Fruit fly (Drosophila melanogaster) whole organism, embryonic: ENCODE data around the gene CG7985.

Experiments used
- CG10209 ChIP-seq: fragments of 200-800 bp; sonication (Bioruptor generic); optimal IDR thresholded peaks from 3 replicates; lab custom pipeline; 2017; ENCODE audit warnings: missing biosample characterization, mild to moderate bottlenecking, missing genetic modification characterization, missing genetic modification reagents
- CG10321 ChIP-seq: fragments of 200-800 bp; sonication (Bioruptor generic); IDR thresholded peaks from 2 replicates; pipeline ENCODE4 v1.3.6; 2022; ENCODE audit warnings: missing biosample characterization, missing genetic modification characterization
- CG10462 ChIP-seq: fragments of 200-800 bp; sonication (Bioruptor generic); optimal IDR thresholded peaks from 2 replicates; lab custom pipeline; 2016; ENCODE audit warnings: missing biosample characterization, missing genetic modification characterization
- CG11695 ChIP-seq: fragments of 200-800 bp; sonication (Bioruptor generic); IDR thresholded peaks from 3 replicates; pipeline ENCODE4 v1.3.6; 2022; ENCODE audit warnings: missing biosample characterization, missing genetic modification characterization
- CG11696 ChIP-seq: fragments of 200-800 bp; sonication (Bioruptor generic); IDR thresholded peaks from 2 replicates; pipeline ENCODE4 v1.3.6; 2022; ENCODE audit warnings: missing biosample characterization, missing genetic modification characterization
- CG12071 ChIP-seq: fragments of 200-800 bp; sonication (Bioruptor generic); optimal IDR thresholded peaks from 3 replicates; lab custom pipeline; 2018; ENCODE audit warnings: missing biosample characterization, mild to moderate bottlenecking, missing genetic modification characterization
- CG13424 ChIP-seq: fragments of 200-800 bp; sonication (Bioruptor generic); optimal IDR thresholded peaks from 2 replicates; lab custom pipeline; 2019; ENCODE audit warnings: missing biosample characterization, mild to moderate bottlenecking, missing genetic modification characterization, moderate library complexity
- CG15601 ChIP-seq: fragments of 200-800 bp; sonication (Bioruptor generic); optimal IDR thresholded peaks from 3 replicates; lab custom pipeline; 2019; ENCODE audit warnings: missing biosample characterization, mild to moderate bottlenecking, missing genetic modification characterization, moderate library complexity
- CG17328 ChIP-seq: fragments of 200-800 bp; sonication (Bioruptor generic); IDR thresholded peaks from 2 replicates; pipeline ENCODE4 v1.3.6; 2022; ENCODE audit warnings: missing biosample characterization, missing genetic modification characterization
- CG17829 ChIP-seq: fragments of 200-800 bp; optimal IDR thresholded peaks from 2 replicates; lab custom pipeline; 2019; ENCODE audit warnings: missing biosample characterization, mild to moderate bottlenecking, missing genetic modification characterization, moderate library complexity
- CG18476 ChIP-seq: fragments of 200-800 bp; sonication (Bioruptor generic); optimal IDR thresholded peaks from 2 replicates; lab custom pipeline; 2016; ENCODE audit warnings: missing biosample characterization, mild to moderate bottlenecking, missing genetic modification characterization
- CG18764 ChIP-seq: fragments of 200-800 bp; sonication (Bioruptor generic); optimal IDR thresholded peaks from 3 replicates; lab custom pipeline; 2016; ENCODE audit warnings: missing biosample characterization, missing genetic modification characterization
- CG31365 ChIP-seq: fragments of 200-800 bp; sonication (Bioruptor generic); optimal IDR thresholded peaks from 2 replicates; lab custom pipeline; 2018; ENCODE audit warnings: missing biosample characterization, mild to moderate bottlenecking, missing genetic modification characterization
- CG3163 ChIP-seq: fragments of 200-800 bp; sonication (Bioruptor generic); optimal IDR thresholded peaks from 3 replicates; lab custom pipeline; 2016; ENCODE audit warnings: missing biosample characterization, missing genetic modification characterization
- CG32772 ChIP-seq: fragments of 200-800 bp; sonication (Bioruptor generic); IDR thresholded peaks from 2 replicates; pipeline ENCODE4 v1.3.6; 2022; ENCODE audit warnings: missing biosample characterization, missing genetic modification characterization
- CG33213 ChIP-seq: fragments of 200-800 bp; sonication (Bioruptor generic); optimal IDR thresholded peaks from 3 replicates; lab custom pipeline; 2016; ENCODE audit warnings: missing biosample characterization, missing genetic modification characterization
- CG3726 ChIP-seq: fragments of 200-800 bp; sonication (Bioruptor generic); IDR thresholded peaks from 3 replicates; pipeline ENCODE4, ENCODE4 v1.3.6; 2022; ENCODE audit warnings: missing biosample characterization, missing genetic modification characterization
- CG7556 ChIP-seq: fragments of 200-800 bp; sonication (Bioruptor generic); optimal IDR thresholded peaks from 2 replicates; lab custom pipeline; 2017; ENCODE audit warnings: missing biosample characterization, mild to moderate bottlenecking, missing genetic modification characterization
- CG8359 ChIP-seq: fragments of 200-800 bp; sonication (Bioruptor generic); optimal IDR thresholded peaks from 2 replicates; lab custom pipeline; 2017; ENCODE audit warnings: missing biosample characterization, mild to moderate bottlenecking, missing genetic modification characterization, borderline replicate concordance
- CG9215 ChIP-seq: fragments of 200-800 bp; sonication (Bioruptor generic); IDR thresholded peaks from 2 replicates; pipeline ENCODE4 v1.3.6; 2022; ENCODE audit warnings: missing biosample characterization, missing genetic modification characterization
- CG9727 ChIP-seq: fragments of 200-800 bp; sonication (Bioruptor generic); optimal IDR thresholded peaks from 3 replicates; lab custom pipeline; 2017; ENCODE audit warnings: missing biosample characterization, mild to moderate bottlenecking, missing genetic modification characterization
- CHES-1-like ChIP-seq: fragments of 200-800 bp; sonication (Bioruptor generic); optimal IDR thresholded peaks from 2 replicates; lab custom pipeline; 2016; ENCODE audit warnings: missing biosample characterization, missing genetic modification characterization
- Drgx ChIP-seq: fragments of 200-800 bp; sonication (Bioruptor generic); IDR thresholded peaks from 2 replicates; pipeline ENCODE4 v1.3.6; 2022; ENCODE audit warnings: missing biosample characterization, missing genetic modification characterization
- Elba2 ChIP-seq: fragments of 200-800 bp; sonication (Bioruptor generic); optimal IDR thresholded peaks from 3 replicates; lab custom pipeline; 2016; ENCODE audit warnings: missing biosample characterization, missing genetic modification characterization
- GATAe ChIP-seq: fragments of 200-800 bp; sonication (Bioruptor generic); conservative IDR thresholded peaks from 2 replicates; pipeline ENCODE4 v1.3.6; 2022; ENCODE audit warnings: missing biosample characterization, missing genetic modification characterization
- HLH3B ChIP-seq: fragments of 200-800 bp; sonication (Bioruptor generic); IDR thresholded peaks from 2 replicates; pipeline ENCODE4 v1.3.6; 2022; ENCODE audit warnings: missing biosample characterization, missing genetic modification characterization
- Hmx ChIP-seq: fragments of 200-800 bp; sonication (Bioruptor generic); optimal IDR thresholded peaks from 2 replicates; lab custom pipeline; 2016; ENCODE audit warnings: missing biosample characterization, missing genetic modification characterization
- Lhr ChIP-seq: fragments of 200-800 bp; sonication (Bioruptor generic); optimal IDR thresholded peaks from 3 replicates; lab custom pipeline; 2017; ENCODE audit warnings: mild to moderate bottlenecking, missing biosample characterization, missing genetic modification reagents, missing genetic modification characterization
- Meics ChIP-seq: fragments of 200-800 bp; sonication (Bioruptor generic); optimal IDR thresholded peaks from 2 replicates; lab custom pipeline; 2017; ENCODE audit warnings: missing biosample characterization, mild to moderate bottlenecking, missing genetic modification characterization
- Mes4 ChIP-seq: fragments of 200-800 bp; sonication (Bioruptor generic); optimal IDR thresholded peaks from 2 replicates; lab custom pipeline; 2016; ENCODE audit warnings: missing biosample characterization, missing genetic modification characterization
- NC2α ChIP-seq: fragments of 200-800 bp; sonication (Bioruptor generic); optimal IDR thresholded peaks from 2 replicates; lab custom pipeline; 2016; ENCODE audit warnings: missing biosample characterization, missing genetic modification characterization
- Nf-YA ChIP-seq: fragments of 200-800 bp; sonication (Bioruptor generic); IDR thresholded peaks from 2 replicates; pipeline ENCODE4 v1.3.6; 2022; ENCODE audit warnings: missing biosample characterization, missing genetic modification characterization
- Ssrp ChIP-seq: fragments of 200-800 bp; sonication (Bioruptor generic); optimal IDR thresholded peaks from 2 replicates; lab custom pipeline; 2018; ENCODE audit warnings: missing biosample characterization, mild to moderate bottlenecking, missing genetic modification characterization, moderate library complexity
- ac ChIP-seq: fragments of 200-800 bp; sonication (Bioruptor generic); optimal IDR thresholded peaks from 3 replicates; lab custom pipeline; 2017; ENCODE audit warnings: missing biosample characterization, mild to moderate bottlenecking, missing genetic modification characterization
- ap ChIP-seq: fragments of 200-800 bp; sonication (Bioruptor generic); IDR thresholded peaks from 2 replicates; pipeline ENCODE4 v1.3.6; 2022; ENCODE audit warnings: missing biosample characterization, missing genetic modification characterization
- br ChIP-seq: fragments of >200 bp; optimal IDR thresholded peaks from 2 replicates; lab custom pipeline; 2017
- chn ChIP-seq: fragments of 200-800 bp; sonication (Bioruptor generic); optimal IDR thresholded peaks from 2 replicates; lab custom pipeline; 2016; ENCODE audit warnings: missing biosample characterization, missing genetic modification characterization
- crc ChIP-seq: fragments of 200-800 bp; sonication (Bioruptor generic); optimal IDR thresholded peaks from 2 replicates; lab custom pipeline; 2016; ENCODE audit warnings: missing biosample characterization, missing genetic modification characterization
- dm ChIP-seq: fragments of 200-800 bp; sonication (Bioruptor generic); optimal IDR thresholded peaks from 3 replicates; lab custom pipeline; 2016; ENCODE audit warnings: missing biosample characterization, missing genetic modification characterization
- eyg ChIP-seq: fragments of 200-800 bp; sonication (Bioruptor generic); optimal IDR thresholded peaks from 3 replicates; lab custom pipeline; 2016; ENCODE audit warnings: missing biosample characterization, missing genetic modification characterization
- fd3F ChIP-seq: fragments of 200-800 bp; sonication (Bioruptor generic); optimal IDR thresholded peaks from 2 replicates; lab custom pipeline; 2018; ENCODE audit warnings: missing biosample characterization, mild to moderate bottlenecking, missing genetic modification characterization, moderate library complexity
- fd96Cb ChIP-seq: fragments of 200-800 bp; sonication (Bioruptor generic); optimal IDR thresholded peaks from 2 replicates; lab custom pipeline; 2018; ENCODE audit warnings: missing biosample characterization, mild to moderate bottlenecking, missing genetic modification characterization, moderate library complexity
- jigr1 ChIP-seq: fragments of 200-800 bp; sonication (Bioruptor generic); IDR thresholded peaks from 3 replicates; pipeline ENCODE4 v1.3.6; 2022; ENCODE audit warnings: missing biosample characterization, missing genetic modification characterization
- mam ChIP-seq: fragments of 200-800 bp; sonication (Bioruptor generic); optimal IDR thresholded peaks from 3 replicates; lab custom pipeline; 2016; ENCODE audit warnings: missing biosample characterization, missing genetic modification characterization
- mirr ChIP-seq: fragments of 200-800 bp; sonication (Bioruptor generic); optimal IDR thresholded peaks from 3 replicates; lab custom pipeline; 2018; ENCODE audit warnings: missing biosample characterization, mild to moderate bottlenecking, missing genetic modification characterization
- mld ChIP-seq: fragments of 200-800 bp; sonication (Bioruptor generic); IDR thresholded peaks from 3 replicates; pipeline ENCODE4 v1.3.6; 2022; ENCODE audit warnings: missing biosample characterization, missing genetic modification characterization; ENCODE audit not compliant: partially characterized antibody
- oc ChIP-seq: fragments of 200-800 bp; sonication (Bioruptor generic); optimal IDR thresholded peaks from 2 replicates; lab custom pipeline; 2018; ENCODE audit warnings: missing biosample characterization, mild to moderate bottlenecking, missing genetic modification characterization, moderate library complexity
- stwl ChIP-seq: fragments of 200-800 bp; sonication (Bioruptor generic); optimal IDR thresholded peaks from 3 replicates; lab custom pipeline; 2018; ENCODE audit warnings: missing biosample characterization, mild to moderate bottlenecking, missing genetic modification characterization, moderate library complexity
- tll ChIP-seq, 2 experiments: fragments of 200-800 bp in 1 of 2; fragments of >200 bp in 1 of 2; sonication (Bioruptor generic) in 1 of 2; optimal IDR thresholded peaks; 2 replicates each; lab custom pipeline; 2017 to 2019; ENCODE audit warnings: missing biosample characterization in 2 of 2, missing genetic modification characterization in 2 of 2, mild to moderate bottlenecking in 1 of 2, moderate library complexity in 1 of 2
- usp ChIP-seq: fragments of >200 bp; optimal IDR thresholded peaks from 2 replicates; lab custom pipeline; 2017; ENCODE audit warnings: missing biosample characterization, missing genetic modification characterization

Gene CG7985

dm6 chr3R:18167416-18168237 is 32.0 kb upstream of the CG7985 start, which contains the start of gene wrd (continued):
- no peak for TF ChIP-seq CG11696 (GFP tag; lab: Robert Waterston, UW)
- no peak for TF ChIP-seq GATAe (GFP tag; lab: Robert Waterston, UW)
- no peak for TF ChIP-seq Drgx
- TF ChIP-seq br (lab: Kevin White, UChicago) = no peak
- TF ChIP-seq mld (GFP tag; lab: Robert Waterston, UW) = no peak
- TF ChIP-seq tll (GFP tag; optimal IDR thresholded peaks at IDR 0.05; lab: Kevin White, UChicago) = no peak
- TF ChIP-seq oc = no peak
- TF ChIP-seq Elba2 (GFP tag; lab: Kevin White, UChicago) = no peak
- TF ChIP-seq Mes4 (GFP tag; lab: Kevin White, UChicago) = no peak
- TF ChIP-seq CG9215 (GFP tag; lab: Robert Waterston, UW) = no peak
- no peak for TF ChIP-seq CG18476 (GFP tag; lab: Kevin White, UChicago)
- no peak for TF ChIP-seq CG8359 (GFP tag; lab: Kevin White, UChicago)
- TF ChIP-seq crc (GFP tag; lab: Kevin White, UChicago) = no peak
- no peak for TF ChIP-seq CG3163 (GFP tag; lab: Kevin White, UChicago)
- no peak for TF ChIP-seq CG11695 (GFP tag; lab: Robert Waterston, UW)
- TF ChIP-seq ac (GFP tag; lab: Kevin White, UChicago) = no peak
- no peak for TF ChIP-seq NC2α (GFP tag; lab: Kevin White, UChicago)
- no peak for TF ChIP-seq Lhr (GFP tag; lab: Kevin White, UChicago)
- no peak for TF ChIP-seq CG32772 (GFP tag; lab: Robert Waterston, UW)
- TF ChIP-seq dm (GFP tag; lab: Kevin White, UChicago) = no peak
- TF ChIP-seq CG10209 (GFP tag; lab: Kevin White, UChicago) = no peak
- TF ChIP-seq CG3726 (GFP tag; lab: Robert Waterston, UW) = no peak
- peak; percentile 25 for TF ChIP-seq fd96Cb (tag; lab: Kevin White, UChicago)
- peak; percentile 15 for TF ChIP-seq stwl (tag; lab: Kevin White, UChicago)
- no peak for TF ChIP-seq CG31365 (tag; lab: Kevin White, UChicago)
- peak; percentile 25; the same call in 1 of the 2 replicates for TF ChIP-seq HLH3B (GFP tag; lab: Robert Waterston, UW)
- TF ChIP-seq CG17328 (GFP tag; lab: Robert Waterston, UW) = no peak
- TF ChIP-seq fd3F (GFP tag; lab: Kevin White, UChicago) = no peak
- TF ChIP-seq CG12071 = no peak
- no peak for TF ChIP-seq CG15601 (tag; lab: Kevin White, UChicago)
- TF ChIP-seq Ssrp (tag; lab: Kevin White, UChicago) = peak; percentile 32
- no peak for TF ChIP-seq CG33213
- no peak for TF ChIP-seq CG10321 (GFP tag; lab: Robert Waterston, UW)
- no peak for TF ChIP-seq Hmx (GFP tag; lab: Kevin White, UChicago)
- TF ChIP-seq CG17829 (tag; lab: Kevin White, UChicago) = peak; percentile 20
- TF ChIP-seq CG9727 (GFP tag; lab: Kevin White, UChicago) = peak; percentile 44
- no peak for TF ChIP-seq chn
- no peak for TF ChIP-seq mirr (GFP tag; lab: Kevin White, UChicago)
- no peak for TF ChIP-seq CHES-1-like (GFP tag; lab: Kevin White, UChicago)
- TF ChIP-seq CG13424 (tag; lab: Kevin White, UChicago) = peak; percentile 41
- no peak for TF ChIP-seq mam (GFP tag; lab: Kevin White, UChicago)
- peak; percentile 43 for TF ChIP-seq Meics (GFP tag; lab: Kevin White, UChicago)
- no peak for TF ChIP-seq CG18764
- TF ChIP-seq CG10462 = no peak
- TF ChIP-seq Nf-YA = no peak
- TF ChIP-seq usp (GFP tag; lab: Kevin White, UChicago) = no peak
- no peak for TF ChIP-seq jigr1
- no peak for TF ChIP-seq eyg (GFP tag; lab: Kevin White, UChicago)
- TF ChIP-seq ap (GFP tag; lab: Robert Waterston, UW) = no peak
- no peak for TF ChIP-seq CG7556 (GFP tag; lab: Kevin White, UChicago)
